Fruit fly (Drosophila melanogaster) whole organism, larva: ENCODE data around the gene CG7402.

Experiments used
- noc ChIP-seq: fragments of 200-800 bp; sonication (Bioruptor generic); optimal IDR thresholded peaks from 3 replicates; lab custom pipeline; 2019; ENCODE audit warnings: missing biosample characterization, mild to moderate bottlenecking, missing genetic modification characterization, moderate library complexity

Gene CG7402

dm6 chr3L:17925180-17925753 lies 37.8 kb downstream of the CG7402 start:
- no peak for TF ChIP-seq noc

- no peak for TF ChIP-seq noc
Observed at dm6 chr3L:17926575-17927276, 39.2 kb downstream of the CG7402 start.

- TF ChIP-seq noc = no peak
Observed at dm6 chr3L:17928106-17928505, 40.6 kb downstream of the CG7402 start.

- TF ChIP-seq noc = no peak
Observed at dm6 chr3L:17929697-17930581, 42.4 kb downstream of the CG7402 start.

dm6 chr3L:17931887-17932286 lies 44.4 kb downstream of the CG7402 start:
- TF ChIP-seq noc = no peak

- no peak for TF ChIP-seq noc
Observed at dm6 chr3L:17933065-17933464, 45.6 kb downstream of the CG7402 start.

- TF ChIP-seq noc = no peak
Observed at dm6 chr3L:17933788-17934318, 46.3 kb downstream of the CG7402 start.

dm6 chr3L:17935032-17935431 lies 47.5 kb downstream of the CG7402 start:
- TF ChIP-seq noc = no peak

- no peak for TF ChIP-seq noc
Observed at dm6 chr3L:17937315-17937714, 49.8 kb downstream of the CG7402 start.

dm6 chr3L:17938622-17939021 lies 51.1 kb downstream of the CG7402 start:
- TF ChIP-seq noc = no peak

- TF ChIP-seq noc = no peak
Observed at dm6 chr3L:17939649-17940048, 52.1 kb downstream of the CG7402 start.

dm6 chr3L:17940988-17941387 lies 53.5 kb downstream of the CG7402 start:
- no peak for TF ChIP-seq noc
